Fruit fly (Drosophila melanogaster) whole organism, embryonic: ENCODE data around the gene P5CDh2.

Experiments
- CG13296 ChIP-seq: fragments of 200-800 bp; sonication (Bioruptor generic); optimal IDR thresholded peaks from 3 replicates; lab custom pipeline; 2018; ENCODE audit warnings: missing biosample characterization, mild to moderate bottlenecking, missing genetic modification characterization
- CG15514 ChIP-seq: fragments of 200-800 bp; sonication (Bioruptor generic); optimal IDR thresholded peaks from 3 replicates; lab custom pipeline; 2017; ENCODE audit warnings: missing biosample characterization, missing genetic modification characterization, mild to moderate bottlenecking, moderate library complexity, missing genetic modification reagents
- CG4360 ChIP-seq: fragments of 200-800 bp; sonication (Bioruptor generic); IDR thresholded peaks from 2 replicates; pipeline ENCODE4 v1.3.6; 2022; ENCODE audit warnings: missing biosample characterization, missing genetic modification characterization
- H2.0 ChIP-seq: fragments of 200-800 bp; sonication (Bioruptor generic); IDR thresholded peaks from 2 replicates; pipeline ENCODE4 v1.3.6; 2022; ENCODE audit warnings: missing biosample characterization, missing genetic modification characterization
- Hr78 ChIP-seq, 2 experiments: fragments of 200-800 bp in 1 of 2; fragments of >200 bp in 1 of 2; sonication (Bioruptor generic) in 1 of 2; optimal IDR thresholded peaks; 2 replicates each; lab custom pipeline; 2017 to 2019; ENCODE audit warnings: missing biosample characterization in 2 of 2, missing genetic modification characterization in 2 of 2, mild to moderate bottlenecking in 1 of 2, moderate library complexity in 1 of 2
- h ChIP-seq: fragments of >200 bp; optimal IDR thresholded peaks from 2 replicates; lab custom pipeline; 2017
- org-1 ChIP-seq: fragments of 200-800 bp; sonication (Bioruptor generic); optimal IDR thresholded peaks from 2 replicates; lab custom pipeline; 2017; ENCODE audit warnings: missing biosample characterization, missing genetic modification characterization
- pb ChIP-seq: fragments of 200-800 bp; sonication (Bioruptor generic); optimal IDR thresholded peaks from 3 replicates; lab custom pipeline; 2016; ENCODE audit warnings: missing biosample characterization, missing genetic modification characterization
- zfh1 ChIP-seq: fragments of 200-800 bp; sonication (Bioruptor generic); IDR thresholded peaks from 3 replicates; pipeline ENCODE4 v1.3.6; 2022; ENCODE audit warnings: missing biosample characterization, missing genetic modification characterization

DNA sequence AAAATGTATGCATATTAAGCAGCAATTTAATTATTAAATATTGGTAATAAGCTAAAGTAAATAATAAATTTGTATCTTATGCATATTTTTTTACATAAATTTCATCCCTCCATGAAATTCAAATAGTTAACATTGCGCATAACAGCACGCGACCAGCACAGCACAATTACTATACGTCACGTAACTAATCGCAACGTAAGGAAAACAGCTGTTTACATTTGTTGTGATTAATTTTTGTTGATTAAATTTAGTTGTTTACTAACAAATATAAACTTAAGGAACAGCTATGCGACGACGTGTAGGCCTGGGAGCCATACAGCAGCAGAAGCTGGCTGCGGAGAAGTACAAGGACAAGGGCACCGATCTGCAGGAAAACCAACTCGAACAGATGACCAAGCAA lies 12.7 kb upstream of the P5CDh2 start, which contains the start of gene lsn:
- TF ChIP-seq pb (GFP tag; lab: Kevin White, UChicago) (no peak), Hr78 (GFP tag; optimal IDR thresholded peaks at IDR 0.05; lab: Kevin White, UChicago) (no peak), CG4360 (GFP tag; lab: Robert Waterston, UW) (no peak), H2.0 (GFP tag; lab: Robert Waterston, UW) (no peak), CG15514 (GFP tag; lab: Kevin White, UChicago) (peak; percentile 51), zfh1 (GFP tag; lab: Robert Waterston, UW) (no peak), h (lab: Kevin White, UChicago) (no peak), org-1 (GFP tag; lab: Kevin White, UChicago) (no peak), CG13296 (GFP tag; lab: Kevin White, UChicago) (peak; percentile 30)
